Fruit fly (Drosophila melanogaster) Kc167 (cell line): Measurements from ENCODE around the gene CG17122.

Experiments used
- h ChIP-seq: fragments of >200 bp; optimal IDR thresholded peaks from 3 replicates; lab custom pipeline; 2018; ENCODE audit warnings: missing external identifiers
- psq ChIP-seq: fragments of >200 bp; optimal IDR thresholded peaks from 2 replicates; lab custom pipeline; 2017; ENCODE audit warnings: missing external identifiers

DNA sequence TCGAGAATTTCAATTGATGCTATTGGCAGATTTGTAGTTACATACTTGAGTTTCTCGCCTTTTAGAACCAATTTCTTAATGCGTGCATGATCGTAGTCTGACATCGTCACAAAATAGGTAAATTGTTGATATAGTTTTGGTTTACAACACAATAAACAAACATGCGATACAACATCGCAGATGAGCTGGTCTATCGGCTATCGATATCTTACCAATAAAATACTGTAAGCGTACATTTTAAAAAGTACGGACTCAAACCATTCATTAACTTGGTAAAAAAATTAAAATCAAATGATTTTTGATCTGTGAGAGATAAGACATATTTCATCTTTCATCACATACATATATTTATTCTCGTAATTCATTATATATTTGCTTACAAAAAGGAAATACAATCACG is 21.7 kb upstream of the CG17122 start, which contains the start of gene FRG1:
- TF ChIP-seq psq (lab: Kevin White, UChicago) (no peak), h (lab: Kevin White, UChicago) (no peak)
